Fruit fly (Drosophila melanogaster) whole organism, embryonic: Measurements from ENCODE around the gene Rpt5.

ENCODE experiments used
- Ada2b ChIP-seq: fragments of 200-800 bp; sonication (Bioruptor generic); IDR thresholded peaks from 2 replicates; pipeline ENCODE4 v1.3.6; 2022; ENCODE audit warnings: missing biosample characterization, missing genetic modification characterization
- Bdp1 ChIP-seq: fragments of 200-800 bp; sonication (Bioruptor generic); optimal IDR thresholded peaks from 3 replicates; lab custom pipeline; 2016; ENCODE audit warnings: missing biosample characterization, missing genetic modification characterization
- CG10321 ChIP-seq: fragments of 200-800 bp; sonication (Bioruptor generic); IDR thresholded peaks from 2 replicates; pipeline ENCODE4 v1.3.6; 2022; ENCODE audit warnings: missing biosample characterization, missing genetic modification characterization
- CG12155 ChIP-seq: fragments of 200-800 bp; sonication (Bioruptor generic); optimal IDR thresholded peaks from 3 replicates; lab custom pipeline; 2016; ENCODE audit warnings: missing biosample characterization, missing genetic modification characterization
- CG12299 ChIP-seq: fragments of 200-800 bp; sonication (Bioruptor generic); optimal IDR thresholded peaks from 2 replicates; lab custom pipeline; 2018; ENCODE audit warnings: missing biosample characterization, mild to moderate bottlenecking, missing genetic modification characterization
- CG12659 ChIP-seq: fragments of 200-800 bp; sonication (Bioruptor generic); optimal IDR thresholded peaks from 3 replicates; lab custom pipeline; 2017; ENCODE audit warnings: mild to moderate bottlenecking, missing biosample characterization, missing genetic modification reagents, missing genetic modification characterization
- CG13123 ChIP-seq: fragments of 200-800 bp; sonication (Bioruptor generic); optimal IDR thresholded peaks from 2 replicates; lab custom pipeline; 2016; ENCODE audit warnings: missing biosample characterization, missing genetic modification characterization
- CG13296 ChIP-seq: fragments of 200-800 bp; sonication (Bioruptor generic); optimal IDR thresholded peaks from 3 replicates; lab custom pipeline; 2018; ENCODE audit warnings: missing biosample characterization, mild to moderate bottlenecking, missing genetic modification characterization
- CG15011 ChIP-seq: fragments of 200-800 bp; sonication (Bioruptor generic); optimal IDR thresholded peaks from 3 replicates; lab custom pipeline; 2018; ENCODE audit warnings: missing biosample characterization, mild to moderate bottlenecking, missing genetic modification characterization
- CG16863 ChIP-seq: fragments of 200-800 bp; sonication (Bioruptor generic); optimal IDR thresholded peaks from 3 replicates; lab custom pipeline; 2016; ENCODE audit warnings: missing biosample characterization, missing genetic modification characterization
- CG18476 ChIP-seq: fragments of 200-800 bp; sonication (Bioruptor generic); optimal IDR thresholded peaks from 2 replicates; lab custom pipeline; 2016; ENCODE audit warnings: missing biosample characterization, mild to moderate bottlenecking, missing genetic modification characterization
- CG3065 ChIP-seq: fragments of 200-800 bp; sonication (Bioruptor generic); optimal IDR thresholded peaks from 2 replicates; lab custom pipeline; 2016; ENCODE audit warnings: missing biosample characterization, missing genetic modification characterization
- CG31365 ChIP-seq: fragments of 200-800 bp; sonication (Bioruptor generic); optimal IDR thresholded peaks from 2 replicates; lab custom pipeline; 2018; ENCODE audit warnings: missing biosample characterization, mild to moderate bottlenecking, missing genetic modification characterization
- CG3163 ChIP-seq: fragments of 200-800 bp; sonication (Bioruptor generic); optimal IDR thresholded peaks from 3 replicates; lab custom pipeline; 2016; ENCODE audit warnings: missing biosample characterization, missing genetic modification characterization
- CG3726 ChIP-seq: fragments of 200-800 bp; sonication (Bioruptor generic); IDR thresholded peaks from 3 replicates; pipeline ENCODE4, ENCODE4 v1.3.6; 2022; ENCODE audit warnings: missing biosample characterization, missing genetic modification characterization
- CG4424 ChIP-seq: fragments of 200-800 bp; sonication (Bioruptor generic); optimal IDR thresholded peaks from 3 replicates; lab custom pipeline; 2016; ENCODE audit warnings: missing biosample characterization, missing genetic modification characterization
- CG6175 ChIP-seq: fragments of 200-800 bp; sonication (Bioruptor generic); IDR thresholded peaks from 3 replicates; pipeline ENCODE4 v1.3.6; 2022; ENCODE audit warnings: missing biosample characterization, missing genetic modification characterization
- CG8765 ChIP-seq: fragments of 200-800 bp; sonication (Bioruptor generic); IDR thresholded peaks from 2 replicates; pipeline ENCODE4 v1.3.6; 2022; ENCODE audit warnings: missing biosample characterization, missing genetic modification characterization
- CG9609 ChIP-seq: fragments of 200-800 bp; sonication (Bioruptor generic); optimal IDR thresholded peaks from 3 replicates; lab custom pipeline; 2016; ENCODE audit warnings: missing biosample characterization, missing genetic modification characterization
- CHES-1-like ChIP-seq: fragments of 200-800 bp; sonication (Bioruptor generic); optimal IDR thresholded peaks from 2 replicates; lab custom pipeline; 2016; ENCODE audit warnings: missing biosample characterization, missing genetic modification characterization
- D ChIP-seq, 2 experiments: fragments of 200-800 bp in 1 of 2; fragments of >200 bp in 1 of 2; sonication (Bioruptor generic) in 1 of 2; optimal IDR thresholded peaks; 2 replicates in 1 of 2; 3 replicates in 1 of 2; lab custom pipeline; 2017; ENCODE audit warnings: mild to moderate bottlenecking in 1 of 2, missing biosample characterization in 1 of 2, missing genetic modification characterization in 1 of 2, missing genetic modification reagents in 1 of 2
- D19A ChIP-seq: fragments of 200-800 bp; optimal IDR thresholded peaks from 3 replicates; lab custom pipeline; 2019; ENCODE audit warnings: missing biosample characterization, mild to moderate bottlenecking, missing genetic modification characterization, moderate library complexity
- Dref ChIP-seq: fragments of 200-800 bp; sonication (Bioruptor generic); IDR thresholded peaks from 2 replicates; pipeline ENCODE4 v1.3.6; 2022; ENCODE audit warnings: missing biosample characterization, missing genetic modification characterization
- Elba2 ChIP-seq: fragments of 200-800 bp; sonication (Bioruptor generic); optimal IDR thresholded peaks from 3 replicates; lab custom pipeline; 2016; ENCODE audit warnings: missing biosample characterization, missing genetic modification characterization
- Fer1 ChIP-seq: fragments of 200-800 bp; sonication (Bioruptor generic); optimal IDR thresholded peaks from 2 replicates; lab custom pipeline; 2017; ENCODE audit warnings: missing biosample characterization, mild to moderate bottlenecking, missing genetic modification characterization
- Hand ChIP-seq: fragments of 200-800 bp; sonication (Bioruptor generic); optimal IDR thresholded peaks from 2 replicates; lab custom pipeline; 2017; ENCODE audit warnings: mild to moderate bottlenecking, missing biosample characterization, missing genetic modification reagents, missing genetic modification characterization
- Hmr ChIP-seq: fragments of 200-800 bp; sonication (Bioruptor generic); optimal IDR thresholded peaks from 3 replicates; lab custom pipeline; 2017; ENCODE audit warnings: mild to moderate bottlenecking, missing biosample characterization, missing genetic modification reagents, missing genetic modification characterization
- Hsf ChIP-seq: fragments of 200-800 bp; sonication (Bioruptor generic); optimal IDR thresholded peaks from 3 replicates; lab custom pipeline; 2016; ENCODE audit warnings: missing biosample characterization, missing genetic modification characterization
- Med ChIP-seq: fragments of 200-800 bp; sonication (Bioruptor generic); peaks from one replicate; lab custom pipeline; 2016; ENCODE audit warnings: missing biosample characterization, missing genetic modification characterization, mild to moderate bottlenecking, inconsistent platforms, moderate library complexity
- NfI ChIP-seq: fragments of 200-800 bp; sonication (Bioruptor generic); optimal IDR thresholded peaks from 3 replicates; lab custom pipeline; 2018; ENCODE audit warnings: missing biosample characterization, mild to moderate bottlenecking, missing genetic modification characterization, moderate library complexity
- Pdp1 ChIP-seq, 2 experiments: fragments of 200-800 bp; sonication (Bioruptor generic); optimal IDR thresholded peaks; 3 replicates each; lab custom pipeline; 2016; ENCODE audit warnings: missing biosample characterization in 2 of 2, missing genetic modification characterization in 2 of 2, mild to moderate bottlenecking in 1 of 2, moderate library complexity in 1 of 2
- Spps ChIP-seq: fragments of 200-800 bp; sonication (Bioruptor generic); optimal IDR thresholded peaks from 2 replicates; lab custom pipeline; 2018; ENCODE audit warnings: missing biosample characterization, mild to moderate bottlenecking, missing genetic modification characterization
- Sry-δ ChIP-seq: fragments of 200-800 bp; sonication (Bioruptor generic); optimal IDR thresholded peaks from 2 replicates; lab custom pipeline; 2016; ENCODE audit warnings: missing biosample characterization, missing genetic modification characterization
- Ssrp ChIP-seq: fragments of 200-800 bp; sonication (Bioruptor generic); optimal IDR thresholded peaks from 2 replicates; lab custom pipeline; 2018; ENCODE audit warnings: missing biosample characterization, mild to moderate bottlenecking, missing genetic modification characterization, moderate library complexity
- emc ChIP-seq: fragments of 200-800 bp; sonication (Bioruptor generic); optimal IDR thresholded peaks from 2 replicates; lab custom pipeline; 2016; ENCODE audit warnings: missing biosample characterization, missing genetic modification characterization
- fd3F ChIP-seq: fragments of 200-800 bp; sonication (Bioruptor generic); optimal IDR thresholded peaks from 2 replicates; lab custom pipeline; 2018; ENCODE audit warnings: missing biosample characterization, mild to moderate bottlenecking, missing genetic modification characterization, moderate library complexity
- insv ChIP-seq, 2 experiments: fragments of 200-800 bp; sonication (Bioruptor generic); optimal IDR thresholded peaks; 3 replicates each; lab custom pipeline; 2016 to 2018; ENCODE audit warnings: missing biosample characterization in 2 of 2, missing genetic modification characterization in 2 of 2
- inv ChIP-seq: fragments of 200-800 bp; sonication (Bioruptor generic); IDR thresholded peaks from 2 replicates; pipeline ENCODE4 v1.3.6; 2022; ENCODE audit warnings: missing biosample characterization, missing genetic modification characterization; ENCODE audit not compliant: partially characterized antibody
- klu ChIP-seq: fragments of 200-800 bp; sonication (Bioruptor generic); IDR thresholded peaks from 2 replicates; pipeline ENCODE4 v1.3.6; 2022; ENCODE audit warnings: missing biosample characterization, missing genetic modification characterization
- kni ChIP-seq: fragments of 200-800 bp; sonication (Bioruptor generic); optimal IDR thresholded peaks from 3 replicates; lab custom pipeline; 2017; ENCODE audit warnings: mild to moderate bottlenecking, missing biosample characterization, missing genetic modification reagents, missing genetic modification characterization
- lov ChIP-seq, 2 experiments: fragments of 200-800 bp in 1 of 2; fragments of >200 bp in 1 of 2; sonication (Bioruptor generic) in 1 of 2; IDR thresholded peaks in 1 of 2; optimal IDR thresholded peaks in 1 of 2; 2 replicates in 1 of 2; 3 replicates in 1 of 2; pipeline versions ENCODE4 v1.3.6 to Lab custom; 2017 to 2022; ENCODE audit warnings: missing biosample characterization in 1 of 2, missing genetic modification characterization in 1 of 2
- peb ChIP-seq: fragments of 200-800 bp; sonication (Bioruptor generic); IDR thresholded peaks from 2 replicates; pipeline ENCODE4 v1.3.6; 2022; ENCODE audit warnings: missing biosample characterization, missing genetic modification characterization
- pfk ChIP-seq: fragments of 200-800 bp; sonication (Bioruptor generic); optimal IDR thresholded peaks from 2 replicates; lab custom pipeline; 2018; ENCODE audit warnings: missing biosample characterization, mild to moderate bottlenecking, missing genetic modification characterization, moderate library complexity
- pzg ChIP-seq: fragments of 200-800 bp; sonication (Bioruptor generic); optimal IDR thresholded peaks from 3 replicates; lab custom pipeline; 2018; ENCODE audit warnings: missing biosample characterization, mild to moderate bottlenecking, missing genetic modification characterization, moderate library complexity
- shn ChIP-seq: fragments of 200-800 bp; sonication (Bioruptor generic); optimal IDR thresholded peaks from 3 replicates; lab custom pipeline; 2016; ENCODE audit warnings: missing biosample characterization, missing genetic modification characterization
- ssp ChIP-seq: fragments of 200-800 bp; sonication (Bioruptor generic); IDR thresholded peaks from 2 replicates; pipeline ENCODE4 v1.3.6; 2022; ENCODE audit warnings: missing biosample characterization, missing genetic modification characterization
- tio ChIP-seq: fragments of 200-800 bp; sonication (Bioruptor generic); optimal IDR thresholded peaks from 2 replicates; lab custom pipeline; 2017; ENCODE audit warnings: missing biosample characterization, missing genetic modification characterization, inconsistent platforms
- tll ChIP-seq, 2 experiments: fragments of 200-800 bp in 1 of 2; fragments of >200 bp in 1 of 2; sonication (Bioruptor generic) in 1 of 2; optimal IDR thresholded peaks; 2 replicates each; lab custom pipeline; 2017 to 2019; ENCODE audit warnings: missing biosample characterization in 2 of 2, missing genetic modification characterization in 2 of 2, mild to moderate bottlenecking in 1 of 2, moderate library complexity in 1 of 2
- unc-4 ChIP-seq: fragments of 200-800 bp; sonication (Bioruptor generic); IDR thresholded peaks from 2 replicates; pipeline ENCODE4 v1.3.6; 2022; ENCODE audit warnings: missing biosample characterization, missing genetic modification characterization; ENCODE audit not compliant: partially characterized antibody
- usp ChIP-seq: fragments of >200 bp; optimal IDR thresholded peaks from 2 replicates; lab custom pipeline; 2017; ENCODE audit warnings: missing biosample characterization, missing genetic modification characterization

The Rpt5 gene

dm6 chr3R:23752728-23753127 is at the start of gene Rpt5, which contains the start of gene RanBP3 (continued):
- TF ChIP-seq lov (optimal IDR thresholded peaks at IDR 0.05; lab: Kevin White, UChicago) = no peak
- TF ChIP-seq lov (GFP tag; IDR thresholded peaks at IDR 0.05; lab: Robert Waterston, UW) = no peak
- no peak for TF ChIP-seq emc
- no peak for TF ChIP-seq CG18476
- TF ChIP-seq insv (GFP tag; optimal IDR thresholded peaks at IDR 0.05; lab: Kevin White, UChicago) = peak in 1 of 2 experiments; percentile 15
- TF ChIP-seq CG3163 (GFP tag; lab: Kevin White, UChicago) = peak; percentile 63
- TF ChIP-seq ssp (GFP tag; lab: Robert Waterston, UW) = peak; percentile 27; the same call in 1 of the 2 replicates
- TF ChIP-seq CHES-1-like (GFP tag; lab: Kevin White, UChicago) = peak; percentile 86
- no peak for TF ChIP-seq CG16863 (GFP tag; lab: Kevin White, UChicago)
- peak; percentile 65 for TF ChIP-seq Hmr (GFP tag; lab: Kevin White, UChicago)
- 0 out of 2 replicates have a peak, but pooled peaks have one; percentile 33 for TF ChIP-seq peb (GFP tag; lab: Robert Waterston, UW)
- peak; percentile 66 for TF ChIP-seq Hsf (GFP tag; lab: Kevin White, UChicago)
- TF ChIP-seq D19A (tag; lab: Kevin White, UChicago) = no peak
- peak; percentile 82 for TF ChIP-seq unc-4 (GFP tag; lab: Robert Waterston, UW)
- peak; percentile 36 for TF ChIP-seq shn
- TF ChIP-seq usp (GFP tag; lab: Kevin White, UChicago) = no peak
- TF ChIP-seq Fer1 (GFP tag; lab: Kevin White, UChicago) = peak; percentile 65
- peak; percentile 82 for TF ChIP-seq Sry-δ
- no peak for TF ChIP-seq CG8765
- no peak for TF ChIP-seq Ssrp (tag; lab: Kevin White, UChicago)
- TF ChIP-seq CG12659 = peak; percentile 82
- TF ChIP-seq Ada2b (GFP tag; lab: Robert Waterston, UW) = no peak
- TF ChIP-seq tll (GFP tag; optimal IDR thresholded peaks at IDR 0.05; lab: Kevin White, UChicago) = no peak
- TF ChIP-seq Pdp1 (GFP tag; optimal IDR thresholded peaks at IDR 0.05; lab: Kevin White, UChicago) = peak; percentile 45 to 68
- TF ChIP-seq Elba2 (GFP tag; lab: Kevin White, UChicago) = no peak
- no peak for TF ChIP-seq CG12299 (tag; lab: Kevin White, UChicago)
- no peak for TF ChIP-seq tio (GFP tag; lab: Kevin White, UChicago)
- TF ChIP-seq CG15011 (GFP tag; lab: Kevin White, UChicago) = no peak
- peak; percentile 5 for TF ChIP-seq Bdp1 (GFP tag; lab: Kevin White, UChicago)
- no peak for TF ChIP-seq kni (GFP tag; lab: Kevin White, UChicago)
- peak; percentile 96 for TF ChIP-seq Med (GFP tag; lab: Kevin White, UChicago)
- TF ChIP-seq CG3065 (GFP tag; lab: Kevin White, UChicago) = no peak
- peak; percentile 70 for TF ChIP-seq inv (GFP tag; lab: Robert Waterston, UW)
- peak; percentile 95 for TF ChIP-seq Dref (GFP tag; lab: Robert Waterston, UW)
- no peak; the same call in 2 of the 3 replicates for TF ChIP-seq CG6175 (GFP tag; lab: Robert Waterston, UW)
- peak; percentile 49 for TF ChIP-seq CG13296 (GFP tag; lab: Kevin White, UChicago)
- no peak for TF ChIP-seq fd3F
- TF ChIP-seq pzg = peak; percentile 89
- peak; percentile 62 for TF ChIP-seq NfI (GFP tag; lab: Kevin White, UChicago)
- no peak for TF ChIP-seq D (optimal IDR thresholded peaks at IDR 0.05; lab: Kevin White, UChicago)
- no peak for TF ChIP-seq D (GFP tag; optimal IDR thresholded peaks at IDR 0.05; lab: Kevin White, UChicago)
- TF ChIP-seq CG9609 (GFP tag; lab: Kevin White, UChicago) = peak; percentile 59
- no peak for TF ChIP-seq CG13123 (GFP tag; lab: Kevin White, UChicago)
- TF ChIP-seq CG10321 = no peak
- TF ChIP-seq CG3726 (GFP tag; lab: Robert Waterston, UW) = no peak
- peak; percentile 61 for TF ChIP-seq CG12155 (GFP tag; lab: Kevin White, UChicago)
- no peak for TF ChIP-seq pfk (GFP tag; lab: Kevin White, UChicago)
- peak; percentile 31 for TF ChIP-seq CG4424 (GFP tag; lab: Kevin White, UChicago)
- TF ChIP-seq CG31365 (tag; lab: Kevin White, UChicago) = no peak
- TF ChIP-seq klu (GFP tag; lab: Robert Waterston, UW) = no peak
- TF ChIP-seq Spps (tag; lab: Kevin White, UChicago) = no peak
- no peak for TF ChIP-seq Hand (GFP tag; lab: Kevin White, UChicago)
